Worm (Caenorhabditis elegans): ENCODE data around the gene str-55.
A peak's percentile ranks its signal among the peaks of the same experiment; 100 is the strongest.
"Not testable (repeated sequence)": the region's sequence is repeated elsewhere in the genome, so short reads cannot be mapped to it uniquely, and the experiment has no call there.

str-55 gene

ce11 chrV:16395131-16395530 lies 21.8 kb downstream of the str-55 start, which contains the start of gene F13A7.11 (continued):
- TF ChIP-seq dmd-6 (GFP tag; IDR thresholded peaks at IDR 0.05) (peak; percentile 83), daf-16 (GFP tag; optimal IDR thresholded peaks at IDR 0.05) (peak in 1 of 2 experiments; percentile 7), daf-16 (tag; optimal IDR thresholded peaks at IDR 0.05) (peak; percentile 89), hlh-11 (tag; optimal IDR thresholded peaks at IDR 0.05) (peak; percentile 49)

DNA sequence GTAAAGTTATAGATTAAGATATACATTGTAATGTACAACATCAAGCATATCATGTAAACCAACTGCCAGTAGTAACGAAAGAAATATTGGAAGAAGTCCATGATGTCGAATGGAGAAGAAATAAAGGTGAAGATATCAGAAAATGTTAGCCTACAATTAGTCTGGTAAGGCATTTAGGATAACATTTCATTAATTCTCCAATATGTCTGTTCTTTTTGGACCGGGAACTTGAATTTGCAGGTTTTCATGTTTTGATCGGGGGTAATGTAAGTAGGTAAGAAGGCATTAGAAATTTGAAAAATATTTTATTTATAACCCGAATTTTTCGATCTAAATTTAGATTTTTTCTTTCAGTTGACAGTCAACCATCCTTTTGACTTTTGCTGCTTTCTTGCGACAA lies 23.2 kb downstream of the str-55 start, which contains the start of gene srd-63:
srd-63 (minus strand) TSS at position 101 of the 400 bp plus-strand sequence.
- TF ChIP-seq pha-4 (GFP tag; IDR thresholded peaks at IDR 0.05), result no peak
- no peak for TF ChIP-seq pha-4 (tag; optimal IDR thresholded peaks at IDR 0.05)
- no peak for TF ChIP-seq zfp-3 (GFP tag; conservative IDR thresholded peaks at IDR 0.05)
- TF ChIP-seq spr-3 (GFP tag; optimal IDR thresholded peaks at IDR 0.05), result no peak
- TF ChIP-seq zfp-2 (tag; optimal IDR thresholded peaks at IDR 0.05), result no peak
- no peak for TF ChIP-seq mes-2 (tag; optimal IDR thresholded peaks at IDR 0.05; ENCODE audit: poor library complexity, severe bottlenecking)
- no peak for TF ChIP-seq unc-130 (GFP tag; optimal IDR thresholded peaks at IDR 0.05)
- no peak for TF ChIP-seq fos-1 (tag; optimal IDR thresholded peaks at IDR 0.05)
- no peak for TF ChIP-seq F37D6.2 (tag; optimal IDR thresholded peaks at IDR 0.05)
- no peak for TF ChIP-seq unc-39 (tag; optimal IDR thresholded peaks at IDR 0.05)
- no peak for TF ChIP-seq ztf-11 (tag; optimal IDR thresholded peaks at IDR 0.05)
- no peak for TF ChIP-seq ctbp-1 (GFP tag; IDR thresholded peaks at IDR 0.05)
- TF ChIP-seq php-3 (GFP tag; IDR thresholded peaks at IDR 0.05), result no peak

ce11 chrV:16390655-16391054 lies 26.3 kb downstream of the str-55 start, which contains the start of gene gst-44:
Gene gst-44, plus strand, starts transcription at chrV:16390891.
- TF ChIP-seq nhr-102 (tag; optimal IDR thresholded peaks at IDR 0.05) (peak; percentile 95), nhr-28 (tag; optimal IDR thresholded peaks at IDR 0.05) (peak; percentile 88), mxl-3 (GFP tag; optimal IDR thresholded peaks at IDR 0.05) (peak; percentile 67), dmd-6 (GFP tag; IDR thresholded peaks at IDR 0.05) (peak; percentile 86), pha-4 (GFP tag; IDR thresholded peaks at IDR 0.05) (no peak), pha-4 (tag; optimal IDR thresholded peaks at IDR 0.05) (no peak), lir-3 (tag; optimal IDR thresholded peaks at IDR 0.05) (no peak), zip-11 (GFP tag; IDR thresholded peaks at IDR 0.05) (no peak), nhr-77 (tag; optimal IDR thresholded peaks at IDR 0.05) (peak; percentile 11), ama-1 (optimal IDR thresholded peaks at IDR 0.05) (no peak), skn-1 (tag; optimal IDR thresholded peaks at IDR 0.05) (no peak), gei-8 (GFP tag; optimal IDR thresholded peaks at IDR 0.05) (no peak), hlh-11 (tag; optimal IDR thresholded peaks at IDR 0.05) (peak; percentile 45), pqm-1 (tag; optimal IDR thresholded peaks at IDR 0.05) (peak; percentile 31)

DNA sequence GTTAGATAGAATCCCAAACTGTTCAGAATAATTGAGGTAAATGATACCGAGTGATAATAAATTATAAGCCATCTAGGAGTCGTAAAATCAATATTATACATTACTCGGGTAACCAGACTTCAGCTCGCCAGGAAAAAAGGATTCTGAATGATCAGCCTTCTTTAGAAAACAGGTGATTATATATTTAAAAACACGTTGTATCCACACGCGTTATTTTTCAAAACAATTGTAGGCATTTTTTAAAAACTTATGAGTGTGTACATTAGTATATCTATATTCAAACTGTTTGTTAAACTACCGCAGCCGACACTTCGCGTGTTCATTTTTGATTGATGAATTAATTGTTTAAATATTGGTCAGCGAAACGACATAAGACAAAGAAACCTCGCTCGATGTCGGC lies 28.6 kb downstream of the str-55 start, which contains the start of gene sri-65:
sri-65 (minus strand) TSS at position 101 of the 400 bp plus-strand sequence.
- TF ChIP-seq daf-16 (GFP tag; optimal IDR thresholded peaks at IDR 0.05), result no peak
- no peak for TF ChIP-seq daf-16 (tag; optimal IDR thresholded peaks at IDR 0.05)
- TF ChIP-seq ztf-11 (tag; optimal IDR thresholded peaks at IDR 0.05), result no peak
- TF ChIP-seq T26A8.4 (GFP tag; IDR thresholded peaks at IDR 0.05), result no peak
- TF ChIP-seq unc-62 (GFP tag; optimal IDR thresholded peaks at IDR 0.05 in 1 of 2), result peak in 1 of 2 experiments; percentile 62
- no peak for TF ChIP-seq unc-62 (tag; optimal IDR thresholded peaks at IDR 0.05)

DNA sequence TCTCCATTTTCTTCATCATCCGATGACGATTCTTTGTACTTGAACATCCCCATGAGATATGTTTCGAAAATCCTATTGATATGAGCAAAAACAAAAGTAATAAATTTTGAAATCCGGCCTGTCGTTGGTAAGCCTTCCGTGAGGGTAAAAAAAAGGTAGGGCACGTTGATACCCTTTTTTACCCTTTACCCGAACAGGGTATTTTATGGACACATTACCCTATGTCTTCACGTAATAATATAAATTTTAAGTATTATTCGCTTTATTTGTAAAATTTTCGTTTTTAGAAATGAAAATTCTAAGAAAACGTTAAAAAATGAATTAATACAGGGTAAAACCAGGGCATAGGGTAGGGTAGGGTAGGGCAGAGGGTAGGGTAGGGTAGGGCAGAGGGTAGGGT lies 33.2 kb downstream of the str-55 start, which contains the start of gene F13A7.7:
F13A7.7 (minus strand) TSS at position 101 of the 400 bp plus-strand sequence.
- not testable (repeated sequence) for TF ChIP-seq pha-4 (GFP tag; IDR thresholded peaks at IDR 0.05); pha-4 (tag; optimal IDR thresholded peaks at IDR 0.05); ceh-32 (tag; optimal IDR thresholded peaks at IDR 0.05; ENCODE audit: poor library complexity); mep-1 (tag; optimal IDR thresholded peaks at IDR 0.05)

- TF ChIP-seq spr-1 (tag; optimal IDR thresholded peaks at IDR 0.05) (no peak), aha-1 (tag) (peak; percentile 94)
Observed at ce11 chrV:16382949-16383348, 34.0 kb downstream of the str-55 start.

Measured in whole organism, L4 larva.